Worm (Caenorhabditis elegans) whole organism, dauer: ENCODE results near the gene F14D7.6.

Source experiments
- unc-62 ChIP-seq: sonication (generic microtip); optimal IDR thresholded peaks from 2 replicates; lab custom pipeline; 2017; ENCODE audit warnings: missing biosample characterization, missing genetic modification reagents, missing genetic modification characterization

Gene F14D7.6

ce11 chrV:14320730-14321319 lies 19.6 kb downstream of the F14D7.6 start:
- TF ChIP-seq unc-62 (GFP tag; lab: Kevin White, UChicago) = no peak

ce11 chrV:14322743-14323142 lies 21.5 kb downstream of the F14D7.6 start, which contains the start of gene F47B8.3:
F47B8.3 (minus strand) TSS chrV:14323003.
- TF ChIP-seq unc-62 (GFP tag; lab: Kevin White, UChicago) = no peak

- no peak for TF ChIP-seq unc-62 (GFP tag; lab: Kevin White, UChicago)
Observed at ce11 chrV:14324502-14325467, 23.6 kb downstream of the F14D7.6 start, which contains the start of the genes F47B8.4 and F47B8.18. F47B8.4 (minus strand) TSS chrV:14324673. F47B8.18 (minus strand) TSS chrV:14325464.

ce11 chrV:14327776-14328175 lies 26.6 kb downstream of the F14D7.6 start, which contains the start of gene F47B8.5:
F47B8.5 (minus strand) TSS chrV:14327876.
- TF ChIP-seq unc-62 (GFP tag; lab: Kevin White, UChicago) = no peak

ce11 chrV:14328806-14329205 lies 27.6 kb downstream of the F14D7.6 start, which contains the start of gene pepm-1:
pepm-1 (plus strand) TSS chrV:14329106.
- no peak for TF ChIP-seq unc-62 (GFP tag; lab: Kevin White, UChicago)

- no peak for TF ChIP-seq unc-62 (GFP tag; lab: Kevin White, UChicago)
Observed at ce11 chrV:14331477-14331876, 30.3 kb downstream of the F14D7.6 start, which contains the start of gene F47B8.8. F47B8.8 (plus strand) TSS chrV:14331733.

ce11 chrV:14333116-14333515 lies 31.9 kb downstream of the F14D7.6 start, which contains the start of gene srm-4:
srm-4 (plus strand) TSS chrV:14333416.
- no peak for TF ChIP-seq unc-62 (GFP tag; lab: Kevin White, UChicago)

DNA sequence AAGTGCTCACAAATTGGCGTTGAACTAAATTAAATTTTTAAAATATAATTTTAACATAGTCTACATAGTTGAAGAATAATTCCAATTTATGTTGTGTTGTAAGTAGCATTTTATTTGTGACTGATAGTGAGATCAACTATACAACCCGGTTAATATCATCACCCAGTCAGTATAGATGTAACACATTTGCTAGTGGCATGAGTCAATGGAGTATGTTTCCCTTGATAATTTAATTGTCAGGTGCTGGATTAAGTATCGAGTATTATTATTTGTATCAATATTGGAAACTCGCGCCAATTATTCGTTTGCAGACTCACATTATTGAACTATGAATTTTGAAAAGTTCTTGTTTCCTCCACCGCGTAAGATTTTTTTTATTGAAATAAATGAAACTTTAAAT lies 33.7 kb downstream of the F14D7.6 start, which contains the start of gene srm-5:
TSS of gene srm-5 (plus strand) at position 301 of the 400 bp plus-strand sequence.
- TF ChIP-seq unc-62 (GFP tag; lab: Kevin White, UChicago) = no peak

DNA sequence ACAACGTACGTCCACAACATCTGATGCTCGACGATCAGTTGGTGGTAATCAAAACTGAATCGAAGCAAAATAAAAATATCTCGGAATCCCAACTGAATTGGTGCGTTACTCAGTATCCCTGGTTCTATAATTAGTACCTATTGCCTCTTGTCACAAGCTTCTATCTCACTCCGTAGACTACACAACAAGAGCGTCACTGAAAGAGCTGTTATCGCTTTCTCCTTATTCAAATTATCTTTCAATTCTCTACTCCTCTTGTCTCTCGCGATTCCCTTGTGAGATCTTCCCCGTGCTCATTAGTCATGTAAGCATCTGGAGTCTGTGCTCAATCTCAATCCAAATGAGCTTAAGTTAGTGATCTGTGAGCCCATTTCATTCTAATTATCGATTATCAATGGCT lies 35.4 kb downstream of the F14D7.6 start, which contains the start of gene srm-6:
TSS of gene srm-6 (plus strand) at position 301 of the 400 bp plus-strand sequence.
- TF ChIP-seq unc-62 (GFP tag; lab: Kevin White, UChicago) = no peak

ce11 chrV:14341672-14342071 lies 40.5 kb downstream of the F14D7.6 start, which contains the start of gene F47B8.10:
F47B8.10 (plus strand) TSS chrV:14341972.
- no peak for TF ChIP-seq unc-62 (GFP tag; lab: Kevin White, UChicago)

DNA sequence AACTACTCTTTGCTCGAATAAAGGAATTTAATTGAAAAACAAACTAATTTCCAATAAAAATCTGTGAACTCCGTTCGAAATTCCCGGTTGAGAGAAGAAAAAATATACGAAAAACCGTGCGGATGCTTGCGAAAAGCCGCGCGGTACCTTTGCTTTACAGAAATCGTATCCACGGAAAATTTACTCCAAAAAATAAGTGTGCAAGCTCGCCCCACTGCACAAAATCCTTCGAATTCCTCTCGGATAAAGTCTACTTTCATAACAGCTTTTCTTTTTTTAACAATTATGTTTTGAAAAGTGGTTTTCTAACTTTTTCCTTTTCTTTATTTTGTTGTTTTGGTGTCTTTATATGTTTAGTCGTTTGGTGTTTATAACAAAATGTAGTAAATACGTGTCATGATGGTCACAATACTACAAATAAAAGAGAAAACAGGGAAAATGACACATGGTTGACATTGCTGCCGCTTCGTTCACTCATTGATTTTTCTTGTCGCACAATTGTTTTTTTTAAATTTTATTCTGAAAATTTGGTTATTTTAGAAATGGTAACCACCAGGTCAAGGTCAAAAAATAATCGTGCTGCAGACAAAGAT lies 46.1 kb downstream of the F14D7.6 start, which contains the start of gene cept-2:
TSS of gene cept-2 (plus strand) at position 533 of the 593 bp plus-strand sequence.
- no peak for TF ChIP-seq unc-62 (GFP tag; lab: Kevin White, UChicago)

DNA sequence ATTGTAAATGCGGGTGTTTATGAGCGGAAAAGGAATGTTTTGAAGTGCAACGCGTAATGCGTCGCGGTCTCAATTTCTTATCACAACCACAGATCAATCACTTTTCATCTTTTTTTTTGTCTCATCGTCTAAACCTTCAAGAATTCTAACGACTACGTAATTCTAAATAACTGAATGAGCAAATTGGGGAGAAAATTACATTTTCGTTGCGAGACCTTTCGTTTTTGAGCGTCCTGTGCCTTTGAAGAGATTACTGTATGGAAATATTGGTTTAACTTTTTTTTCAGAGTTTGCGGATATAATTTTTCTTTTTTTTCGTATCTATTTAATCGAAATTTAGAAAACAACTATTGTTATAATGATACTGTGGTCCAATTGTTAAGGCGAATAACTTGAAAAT lies 49.3 kb downstream of the F14D7.6 start:
- no peak for TF ChIP-seq unc-62 (GFP tag; lab: Kevin White, UChicago)

- no peak for TF ChIP-seq unc-62 (GFP tag; lab: Kevin White, UChicago)
Observed at ce11 chrV:14350949-14351348, 49.7 kb downstream of the F14D7.6 start.

DNA sequence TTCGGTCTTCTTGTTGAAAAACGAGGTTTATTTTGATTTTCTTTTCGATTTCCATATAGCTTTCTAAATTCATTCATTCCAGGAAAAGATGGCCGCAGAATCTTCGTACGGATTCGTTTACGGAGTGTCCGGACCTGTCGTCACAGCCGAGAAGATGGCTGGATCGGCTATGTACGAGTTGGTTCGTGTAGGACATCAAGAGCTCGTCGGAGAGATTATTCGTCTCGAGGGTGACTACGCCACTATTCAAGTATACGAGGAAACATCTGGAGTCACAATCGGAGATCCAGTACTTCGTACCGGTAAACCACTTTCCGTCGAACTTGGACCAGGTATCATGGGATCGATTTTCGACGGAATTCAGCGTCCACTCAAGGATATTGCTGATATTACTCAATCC lies 50.4 kb downstream of the F14D7.6 start, which contains the start of gene vha-13:
TSS of gene vha-13 (plus strand) at position 81 of the 400 bp plus-strand sequence.
- no peak for TF ChIP-seq unc-62 (GFP tag; lab: Kevin White, UChicago)

DNA sequence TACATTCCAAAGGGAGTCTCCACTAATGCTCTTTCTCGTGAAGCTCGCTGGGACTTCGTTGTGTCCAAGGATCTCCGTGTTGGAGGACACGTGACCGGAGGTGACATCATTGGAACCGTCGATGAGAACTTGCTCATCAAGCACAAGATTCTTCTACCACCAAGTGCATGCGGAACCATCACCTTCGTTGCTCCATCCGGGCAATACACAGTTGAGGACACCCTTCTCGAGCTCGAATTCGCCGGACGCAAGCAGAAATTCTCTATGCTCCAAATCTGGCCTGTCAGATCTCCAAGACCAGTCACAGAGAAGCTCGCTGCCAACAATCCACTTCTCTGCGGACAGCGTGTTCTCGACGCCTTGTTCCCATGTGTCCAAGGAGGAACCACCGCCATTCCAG lies 50.8 kb downstream of the F14D7.6 start:
- no peak for TF ChIP-seq unc-62 (GFP tag; lab: Kevin White, UChicago)
